Worm (Caenorhabditis elegans): ENCODE results near the gene gmap-1.

ce11 chrX:12981393-12981792 is 46.6 kb upstream of the gmap-1 start, which contains the start of gene scav-4:
- no peak for TF ChIP-seq pqm-1 (tag; optimal IDR thresholded peaks at IDR 0.05)
- no peak for TF ChIP-seq mdl-1 (tag; optimal IDR thresholded peaks at IDR 0.05)
- TF ChIP-seq snpc-4 (tag; optimal IDR thresholded peaks at IDR 0.05): no peak
- no peak for TF ChIP-seq swsn-7 (tag; optimal IDR thresholded peaks at IDR 0.05)
- no peak for TF ChIP-seq lin-15B (tag; optimal IDR thresholded peaks at IDR 0.05)
- TF ChIP-seq grh-1 (GFP tag; IDR thresholded peaks at IDR 0.05): no peak

Data from whole organism, L1 larva.